Worm (Caenorhabditis elegans) whole organism, young adult: ENCODE measurements around the gene C17C3.6.

ENCODE experiments used
- C06A6.2 ChIP-seq: fragments of 200-800 bp; sonication (Bioruptor generic); conservative IDR thresholded peaks from 2 replicates; pipeline ENCODE4 v1.3.6; 2022; ENCODE audit warnings: missing genetic modification characterization, missing compliant biosample characterization
- F10E7.11 ChIP-seq: sonication (generic microtip); optimal IDR thresholded peaks from 2 replicates; lab custom pipeline; 2017; ENCODE audit warnings: mild to moderate bottlenecking, missing genetic modification characterization, moderate library complexity, missing compliant biosample characterization
- F37B4.10 ChIP-seq: fragments of 200-800 bp; sonication (Bioruptor generic); IDR thresholded peaks from 2 replicates; pipeline ENCODE4 v1.3.6; 2022; ENCODE audit warnings: missing genetic modification characterization, missing compliant biosample characterization
- Y53F4B.3 ChIP-seq: fragments of 200-800 bp; sonication (Bioruptor generic); IDR thresholded peaks from 2 replicates; pipeline ENCODE4 v1.3.6; 2022; ENCODE audit warnings: missing genetic modification reagents, missing genetic modification characterization, missing compliant biosample characterization
- Y53G8AR.9 ChIP-seq: fragments of 200-800 bp; sonication (Bioruptor generic); conservative IDR thresholded peaks from 2 replicates; pipeline ENCODE4 v1.3.6; 2022; ENCODE audit warnings: missing genetic modification reagents, missing genetic modification characterization, missing compliant biosample characterization
- ZK185.1 ChIP-seq: sonication (generic microtip); optimal IDR thresholded peaks from 2 replicates; lab custom pipeline; 2016; ENCODE audit warnings: mild to moderate bottlenecking, missing genetic modification characterization, missing compliant biosample characterization; ENCODE audit not compliant: poor library complexity, severe bottlenecking
- akir-1 ChIP-seq: fragments of 200-800 bp; sonication (Bioruptor generic); optimal IDR thresholded peaks from 2 replicates; lab custom pipeline; 2018; ENCODE audit warnings: mild to moderate bottlenecking, missing genetic modification characterization, moderate library complexity, missing compliant biosample characterization
- ama-1 ChIP-seq, 3 experiments: fragments of 150-350 bp in 1 of 3; sonication (generic microtip) in 2 of 3; optimal IDR thresholded peaks; 2 replicates each; lab custom pipeline; 2014 to 2018; ENCODE audit warnings: missing biosample characterization in 2 of 3, missing genetic modification characterization in 2 of 3, missing genetic modification reagents in 2 of 3
- aptf-2 ChIP-seq: fragments of 200-800 bp; sonication (Bioruptor generic); conservative IDR thresholded peaks from 2 replicates; pipeline ENCODE4 v1.3.6; 2022; ENCODE audit warnings: missing genetic modification reagents, missing genetic modification characterization, missing compliant biosample characterization
- athp-1 ChIP-seq: sonication (generic microtip); optimal IDR thresholded peaks from 2 replicates; lab custom pipeline; 2017; ENCODE audit warnings: mild to moderate bottlenecking, missing genetic modification characterization, missing compliant biosample characterization
- attf-3 ChIP-seq: fragments of 200-800 bp; sonication (Bioruptor generic); conservative IDR thresholded peaks from 2 replicates; pipeline ENCODE4 v1.3.6; 2022; ENCODE audit warnings: missing genetic modification reagents, missing genetic modification characterization, missing compliant biosample characterization
- attf-5 ChIP-seq: fragments of 200-800 bp; sonication (Bioruptor generic); optimal IDR thresholded peaks from 2 replicates; lab custom pipeline; 2018; ENCODE audit warnings: mild to moderate bottlenecking, missing genetic modification characterization, missing compliant biosample characterization
- attf-6 ChIP-seq: fragments of 200-800 bp; sonication (Bioruptor generic); IDR thresholded peaks from 2 replicates; pipeline ENCODE4 v1.3.6; 2022; ENCODE audit warnings: missing genetic modification reagents, missing genetic modification characterization, missing compliant biosample characterization
- bed-2 ChIP-seq: fragments of 200-800 bp; sonication (Bioruptor generic); IDR thresholded peaks from 2 replicates; pipeline ENCODE4 v1.3.6; 2022; ENCODE audit warnings: missing genetic modification reagents, missing genetic modification characterization, missing compliant biosample characterization
- ccch-3 ChIP-seq: fragments of 200-800 bp; sonication (Bioruptor generic); optimal IDR thresholded peaks from 2 replicates; lab custom pipeline; 2018; ENCODE audit warnings: mild to moderate bottlenecking, missing genetic modification characterization, missing compliant biosample characterization
- ceh-27 ChIP-seq: fragments of 200-800 bp; sonication (Bioruptor generic); optimal IDR thresholded peaks from 2 replicates; lab custom pipeline; 2018; ENCODE audit warnings: mild to moderate bottlenecking, missing genetic modification characterization, moderate library complexity, missing compliant biosample characterization
- ceh-58 ChIP-seq: fragments of 200-800 bp; sonication (Bioruptor generic); IDR thresholded peaks from 2 replicates; pipeline ENCODE4 v1.3.6; 2022; ENCODE audit warnings: missing genetic modification characterization, missing compliant biosample characterization
- ceh-91 ChIP-seq: fragments of 200-800 bp; sonication (Bioruptor generic); IDR thresholded peaks from 2 replicates; pipeline ENCODE4 v1.3.6; 2022; ENCODE audit warnings: missing genetic modification reagents, missing genetic modification characterization, missing compliant biosample characterization
- die-1 ChIP-seq: sonication (generic microtip); optimal IDR thresholded peaks from 2 replicates; lab custom pipeline; 2016; ENCODE audit warnings: missing genotype, mild to moderate bottlenecking, missing genetic modification characterization, missing compliant biosample characterization
- dox-1 ChIP-seq: fragments of 200-800 bp; sonication (Bioruptor generic); IDR thresholded peaks from 2 replicates; pipeline ENCODE4 v1.3.6; 2022; ENCODE audit warnings: missing genetic modification reagents, missing genetic modification characterization, missing compliant biosample characterization
- efl-1 ChIP-seq: fragments of 150-350 bp; optimal IDR thresholded peaks from 2 replicates; lab custom pipeline; 2014; ENCODE audit warnings: missing biosample characterization, missing genetic modification reagents, missing genetic modification characterization
- egl-18 ChIP-seq: fragments of 200-800 bp; sonication (Bioruptor generic); IDR thresholded peaks from 2 replicates; pipeline ENCODE4 v1.3.6; 2022; ENCODE audit warnings: missing genetic modification reagents, missing genetic modification characterization, missing compliant biosample characterization
- egrh-3 ChIP-seq: fragments of 200-800 bp; sonication (Bioruptor generic); IDR thresholded peaks from 2 replicates; pipeline ENCODE4 v1.3.6; 2022; ENCODE audit warnings: missing genetic modification reagents, missing genetic modification characterization, missing compliant biosample characterization
- hrde-1 ChIP-seq: sonication (generic microtip); optimal IDR thresholded peaks from 2 replicates; lab custom pipeline; 2016; ENCODE audit warnings: missing genetic modification characterization, mild to moderate bottlenecking, missing compliant biosample characterization, moderate library complexity, missing genotype, missing genetic modification reagents, borderline replicate concordance
- lag-1 ChIP-seq: fragments of 200-800 bp; sonication (Bioruptor generic); IDR thresholded peaks from 2 replicates; pipeline ENCODE4 v1.3.6; 2022; ENCODE audit warnings: missing genetic modification reagents, missing genetic modification characterization, missing compliant biosample characterization
- let-526 ChIP-seq: fragments of 200-800 bp; sonication (Bioruptor generic); IDR thresholded peaks from 2 replicates; pipeline ENCODE4 v1.3.6; 2022; ENCODE audit warnings: missing genetic modification reagents, missing genetic modification characterization, missing compliant biosample characterization
- let-607 ChIP-seq, 2 experiments: fragments of 200-800 bp in 1 of 2; sonication (Bioruptor generic) in 1 of 2; sonication (generic microtip) in 1 of 2; optimal IDR thresholded peaks; 2 replicates each; lab custom pipeline; 2016 to 2018; ENCODE audit warnings: mild to moderate bottlenecking in 2 of 2, missing compliant biosample characterization in 2 of 2, missing genetic modification characterization in 2 of 2, moderate library complexity in 2 of 2, missing genotype in 1 of 2
- lin-26 ChIP-seq: fragments of 200-800 bp; sonication (Bioruptor generic); IDR thresholded peaks from 2 replicates; pipeline ENCODE4 v1.3.6; 2022; ENCODE audit warnings: missing genetic modification reagents, missing genetic modification characterization, missing compliant biosample characterization
- lir-1 ChIP-seq: fragments of 200-800 bp; sonication (Bioruptor generic); conservative IDR thresholded peaks from 2 replicates; pipeline ENCODE4 v1.3.6; 2022; ENCODE audit warnings: missing genetic modification reagents, missing genetic modification characterization, missing compliant biosample characterization
- lsy-27 ChIP-seq: sonication (generic microtip); optimal IDR thresholded peaks from 2 replicates; lab custom pipeline; 2017; ENCODE audit warnings: missing genetic modification characterization, mild to moderate bottlenecking, missing compliant biosample characterization, antibody characterized with exemption, missing genotype, borderline replicate concordance; ENCODE audit not compliant: insufficient read depth
- madf-3 ChIP-seq: fragments of 200-800 bp; sonication (Bioruptor generic); IDR thresholded peaks from 2 replicates; pipeline ENCODE4 v1.3.6; 2022; ENCODE audit warnings: missing genetic modification reagents, missing genetic modification characterization, missing compliant biosample characterization
- madf-8 ChIP-seq: fragments of 200-800 bp; sonication (Bioruptor generic); conservative IDR thresholded peaks from 2 replicates; pipeline ENCODE4 v1.3.6; 2022; ENCODE audit warnings: missing genetic modification reagents, missing genetic modification characterization, missing compliant biosample characterization
- mel-28 ChIP-seq: sonication (generic microtip); optimal IDR thresholded peaks from 2 replicates; lab custom pipeline; 2016; ENCODE audit warnings: borderline replicate concordance, mild to moderate bottlenecking, missing genetic modification characterization, missing compliant biosample characterization
- mes-4 ChIP-seq: sonication (generic microtip); optimal IDR thresholded peaks from 2 replicates; lab custom pipeline; 2016; ENCODE audit warnings: missing genotype, missing genetic modification characterization, missing compliant biosample characterization
- mxl-1 ChIP-seq: sonication (generic microtip); optimal IDR thresholded peaks from 2 replicates; lab custom pipeline; 2016; ENCODE audit warnings: missing genetic modification characterization, missing compliant biosample characterization
- nhr-179 ChIP-seq: sonication (generic microtip); optimal IDR thresholded peaks from 2 replicates; lab custom pipeline; 2016; ENCODE audit warnings: mild to moderate bottlenecking, missing genetic modification characterization, missing compliant biosample characterization
- rcor-1 ChIP-seq: fragments of 200-800 bp; sonication (Bioruptor generic); IDR thresholded peaks from 2 replicates; pipeline ENCODE4 v1.3.6; 2022; ENCODE audit warnings: missing genetic modification reagents, missing genetic modification characterization, missing compliant biosample characterization
- rec-8 ChIP-seq, 2 experiments: sonication (generic microtip); optimal IDR thresholded peaks; 2 replicates each; lab custom pipeline; 2016; ENCODE audit warnings: mild to moderate bottlenecking in 2 of 2, missing genetic modification characterization in 2 of 2, missing genetic modification reagents in 2 of 2, missing genotype in 2 of 2, missing biosample characterization in 1 of 2, missing compliant biosample characterization in 1 of 2, moderate library complexity in 1 of 2
- snpc-4 ChIP-seq, 5 experiments: fragments of 150-350 bp in 1 of 5; sonication (generic microtip) in 4 of 5; optimal IDR thresholded peaks; 2 replicates each; lab custom pipeline; 2014 to 2018; ENCODE audit warnings: missing genetic modification characterization in 5 of 5, missing biosample characterization in 3 of 5, antibody characterized with exemption in 2 of 5, mild to moderate bottlenecking in 2 of 5, missing compliant biosample characterization in 2 of 5, missing genotype in 2 of 5, moderate library complexity in 2 of 5, missing genetic modification reagents in 1 of 5
- somi-1 ChIP-seq: fragments of 200-800 bp; sonication (Bioruptor generic); optimal IDR thresholded peaks from 2 replicates; lab custom pipeline; 2018; ENCODE audit warnings: mild to moderate bottlenecking, missing genetic modification characterization, missing compliant biosample characterization
- sptf-2 ChIP-seq: fragments of 200-800 bp; sonication (Bioruptor generic); optimal IDR thresholded peaks from 2 replicates; lab custom pipeline; 2018; ENCODE audit warnings: mild to moderate bottlenecking, missing genetic modification characterization, missing compliant biosample characterization
- tbp1 ChIP-seq: fragments of 200-800 bp; sonication (Bioruptor generic); optimal IDR thresholded peaks from 2 replicates; lab custom pipeline; 2018; ENCODE audit warnings: mild to moderate bottlenecking, missing genetic modification characterization, missing compliant biosample characterization
- unc-62 ChIP-seq: fragments of 150-350 bp; optimal IDR thresholded peaks from 2 replicates; lab custom pipeline; 2014; ENCODE audit warnings: missing biosample characterization, missing genetic modification reagents, missing genetic modification characterization
- ztf-25 ChIP-seq: fragments of 200-800 bp; sonication (Bioruptor generic); IDR thresholded peaks from 2 replicates; pipeline ENCODE4 v1.3.6; 2022; ENCODE audit warnings: missing genetic modification reagents, missing genetic modification characterization, missing compliant biosample characterization
- ztf-3 ChIP-seq: fragments of 200-800 bp; sonication (Bioruptor generic); optimal IDR thresholded peaks from 2 replicates; lab custom pipeline; 2018; ENCODE audit warnings: mild to moderate bottlenecking, missing genetic modification characterization, missing compliant biosample characterization

C17C3.6 gene

DNA sequence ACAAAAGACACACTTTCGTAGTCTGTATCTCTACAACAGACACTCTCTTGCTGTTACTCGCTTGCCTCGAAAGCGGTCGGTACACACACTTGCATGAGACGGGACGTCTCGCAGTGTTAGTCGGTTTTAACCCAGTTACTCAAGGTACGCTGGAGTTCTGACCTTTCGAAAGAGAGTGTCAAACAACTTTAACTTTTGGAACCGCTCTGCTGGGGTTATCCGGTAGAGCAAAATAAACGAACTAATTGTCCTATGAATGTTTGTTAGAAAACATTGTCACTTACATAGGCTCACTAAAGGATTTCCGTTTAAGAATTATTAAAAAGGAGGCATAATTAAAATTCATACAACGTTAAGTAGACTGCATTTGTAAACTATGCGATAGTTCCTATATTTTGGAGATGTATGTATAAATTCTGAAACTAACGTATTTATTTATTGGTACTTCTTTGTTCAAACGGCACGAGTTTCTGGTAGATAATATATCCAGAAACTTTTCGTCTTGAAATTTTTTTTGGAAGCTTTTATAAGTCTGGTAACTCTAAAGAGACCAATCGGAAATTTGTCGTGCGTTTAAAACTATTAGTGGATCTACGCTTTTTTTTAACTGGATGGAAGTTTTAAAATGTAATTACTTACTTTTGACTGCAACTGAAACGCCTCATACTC lies 6.2 kb upstream of the C17C3.6 start (continued):
- TF ChIP-seq madf-3 (GFP tag; lab: Robert Waterston, UW) (no peak; the same call in none of the 2 replicates), sptf-2 (GFP tag; lab: Kevin White, UChicago) (peak; percentile 10), hrde-1 (tag; lab: Kevin White, UChicago) (peak; percentile 80), nhr-179 (peak; percentile 54), F10E7.11 (peak; percentile 95), Y53G8AR.9 (peak; percentile 95), ZK185.1 (tag; lab: Kevin White, UChicago) (peak; percentile 98), attf-6 (GFP tag; lab: Robert Waterston, UW) (peak; percentile 100), egrh-3 (GFP tag; lab: Robert Waterston, UW) (peak; percentile 59; the same call in 1 of the 2 replicates), let-526 (peak; percentile 94), mes-4 (tag; lab: Kevin White, UChicago) (peak; percentile 55), ceh-27 (peak; percentile 98), F37B4.10 (GFP tag; lab: Robert Waterston, UW) (peak; percentile 92; the same call in 1 of the 2 replicates), ceh-91 (GFP tag; lab: Robert Waterston, UW) (peak; percentile 48; the same call in 1 of the 2 replicates), rec-8 (tag; optimal IDR thresholded peaks at IDR 0.05; lab: Kevin White, UChicago) (peak; percentile 69 to 72), attf-5 (peak; percentile 87), dox-1 (peak; percentile 97), lsy-27 (tag; lab: Kevin White, UChicago) (no peak), die-1 (tag; lab: Kevin White, UChicago) (peak; percentile 64), efl-1 (GFP tag; lab: Kevin White, UChicago) (peak; percentile 47), lag-1 (GFP tag; lab: Robert Waterston, UW) (peak; percentile 75; the same call in 1 of the 2 replicates), ceh-58 (GFP tag; lab: Robert Waterston, UW) (0 out of 2 replicates have a peak, but pooled peaks have one; percentile 12), aptf-2 (peak; percentile 72; the same call in 1 of the 2 replicates), madf-8 (GFP tag; lab: Robert Waterston, UW) (peak; percentile 49), akir-1 (GFP tag; lab: Kevin White, UChicago) (peak; percentile 93), Y53F4B.3 (GFP tag; lab: Robert Waterston, UW) (no peak), C06A6.2 (GFP tag; lab: Robert Waterston, UW) (peak; percentile 96), mxl-1 (tag; lab: Kevin White, UChicago) (peak; percentile 65), snpc-4 (GFP tag; optimal IDR thresholded peaks at IDR 0.05; lab: Kevin White, UChicago) (peak; percentile 98), snpc-4 (tag; optimal IDR thresholded peaks at IDR 0.05; lab: Kevin White, UChicago) (peak; percentile 99 to 100 (median 100)), let-607 (tag; optimal IDR thresholded peaks at IDR 0.05; lab: Kevin White, UChicago) (peak; percentile 79 to 91), attf-3 (peak; percentile 81), ama-1 (optimal IDR thresholded peaks at IDR 0.05; lab: Kevin White, UChicago) (peak; percentile 100), ama-1 (GFP tag; optimal IDR thresholded peaks at IDR 0.05; lab: Kevin White, UChicago) (peak; percentile 85 to 93), ztf-3 (GFP tag; lab: Kevin White, UChicago) (peak; percentile 97), unc-62 (GFP tag; lab: Kevin White, UChicago) (peak; percentile 23), bed-2 (GFP tag; lab: Robert Waterston, UW) (peak; percentile 87), egl-18 (peak; percentile 88), rcor-1 (GFP tag; lab: Robert Waterston, UW) (peak; percentile 92), tbp1 (GFP tag; lab: Kevin White, UChicago) (peak; percentile 83), athp-1 (tag; lab: Kevin White, UChicago) (peak; percentile 94), lin-26 (peak; percentile 91), mel-28 (peak; percentile 91), lir-1 (GFP tag; lab: Robert Waterston, UW) (peak; percentile 89), somi-1 (GFP tag; lab: Kevin White, UChicago) (peak; percentile 94), ztf-25 (GFP tag; lab: Robert Waterston, UW) (no peak), ccch-3 (GFP tag; lab: Kevin White, UChicago) (peak; percentile 81)
